Worm (Caenorhabditis elegans): ENCODE data around the gene T18D3.1.

- peak in 1 of 2 experiments; percentile 21 for TF ChIP-seq unc-62 (GFP tag; optimal IDR thresholded peaks at IDR 0.05 in 1 of 2)
- no peak for TF ChIP-seq unc-62 (tag; optimal IDR thresholded peaks at IDR 0.05)
- TF ChIP-seq set-16 (GFP tag; IDR thresholded peaks at IDR 0.05) = no peak
- no peak for TF ChIP-seq lin-29 (GFP tag; IDR thresholded peaks at IDR 0.05)
- peak; percentile 69 for TF ChIP-seq hlh-30 (tag; optimal IDR thresholded peaks at IDR 0.05; ENCODE audit: insufficient read depth)
- TF ChIP-seq mdl-1 (tag; optimal IDR thresholded peaks at IDR 0.05) = peak in 1 of 2 experiments; percentile 50
- no peak for TF ChIP-seq nhr-237 (tag; optimal IDR thresholded peaks at IDR 0.05)
Observed at ce11 chrX:12422580-12422979, 32.0 kb upstream of the T18D3.1 start.

All from whole organism, L4 larva.